Worm (Caenorhabditis elegans) whole organism, L4 larva: ENCODE data around the gene Y39A3B.8.
A peak's percentile ranks its signal among the peaks of the same experiment; 100 is the strongest.

Experiments
- D1046.2 ChIP-seq: fragments of 200-800 bp; sonication (Bioruptor generic); IDR thresholded peaks from 2 replicates; pipeline ENCODE4 v1.3.6; 2022; ENCODE audit warnings: missing genetic modification characterization, missing compliant biosample characterization
- F37D6.2 ChIP-seq: sonication (generic microtip); optimal IDR thresholded peaks from 2 replicates; lab custom pipeline; 2016; ENCODE audit warnings: mild to moderate bottlenecking, missing genetic modification characterization, missing compliant biosample characterization
- F44E2.7 ChIP-seq: fragments of 200-800 bp; sonication (Bioruptor generic); IDR thresholded peaks from 2 replicates; pipeline ENCODE4 v2.1.2; 2022; ENCODE audit warnings: missing genetic modification characterization, missing compliant biosample characterization
- F49E8.2 ChIP-seq: sonication (generic microtip); optimal IDR thresholded peaks from 2 replicates; lab custom pipeline; 2016; ENCODE audit warnings: missing compliant biosample characterization, mild to moderate bottlenecking, missing genetic modification characterization, borderline replicate concordance
- T20F7.1 ChIP-seq: fragments of 200-800 bp; sonication (Bioruptor generic); optimal IDR thresholded peaks from 2 replicates; lab custom pipeline; 2018; ENCODE audit warnings: mild to moderate bottlenecking, missing genetic modification characterization, missing compliant biosample characterization
- Y48G9A.11 ChIP-seq: fragments of 200-800 bp; sonication (Bioruptor generic); IDR thresholded peaks from 2 replicates; pipeline ENCODE4 v1.3.6; 2022; ENCODE audit warnings: missing genetic modification reagents, missing genetic modification characterization, missing compliant biosample characterization
- attf-4 ChIP-seq: sonication (generic microtip); optimal IDR thresholded peaks from 3 replicates; lab custom pipeline; 2017; ENCODE audit warnings: missing biosample characterization, missing genetic modification characterization
- ceh-62 ChIP-seq: sonication (generic microtip); optimal IDR thresholded peaks from 2 replicates; lab custom pipeline; 2017; ENCODE audit warnings: missing biosample characterization, missing genetic modification characterization
- ces-1 ChIP-seq: fragments of 150-350 bp; sonication (generic microtip); optimal IDR thresholded peaks from 4 replicates; lab custom pipeline; 2014; ENCODE audit warnings: missing biosample characterization, missing genetic modification reagents, missing genetic modification characterization
- cey-2 ChIP-seq: sonication (generic microtip); optimal IDR thresholded peaks from 3 replicates; lab custom pipeline; 2017; ENCODE audit warnings: missing genetic modification characterization, mild to moderate bottlenecking, missing compliant biosample characterization, antibody characterized with exemption, borderline replicate concordance; ENCODE audit not compliant: insufficient read depth
- ctbp-1 ChIP-seq: fragments of 200-800 bp; sonication (Bioruptor generic); IDR thresholded peaks from 2 replicates; pipeline ENCODE4 v1.3.6; 2022; ENCODE audit warnings: missing genetic modification reagents, missing genetic modification characterization, missing compliant biosample characterization
- dmd-6 ChIP-seq: fragments of 200-800 bp; sonication (Bioruptor generic); IDR thresholded peaks from 2 replicates; pipeline ENCODE4 v1.3.6; 2022; ENCODE audit warnings: missing genetic modification reagents, missing genetic modification characterization, missing compliant biosample characterization
- dmd-9 ChIP-seq: fragments of 200-800 bp; sonication (Bioruptor generic); IDR thresholded peaks from 2 replicates; pipeline ENCODE4 v1.3.6; 2022; ENCODE audit warnings: missing genetic modification reagents, missing genetic modification characterization, missing compliant biosample characterization
- duxl-1 ChIP-seq: sonication (generic microtip); optimal IDR thresholded peaks from 2 replicates; lab custom pipeline; 2016; ENCODE audit warnings: mild to moderate bottlenecking, missing genetic modification characterization, moderate library complexity, missing compliant biosample characterization; ENCODE audit not compliant: poor library complexity
- dve-1 ChIP-seq: sonication (generic microtip); optimal IDR thresholded peaks from 2 replicates; lab custom pipeline; 2017; ENCODE audit warnings: antibody characterized with exemption, mild to moderate bottlenecking, missing genetic modification characterization, missing compliant biosample characterization; ENCODE audit not compliant: insufficient read depth
- egl-27 ChIP-seq: sonication (generic microtip); optimal IDR thresholded peaks from 3 replicates; lab custom pipeline; 2017; ENCODE audit warnings: missing biosample characterization, missing genetic modification reagents, missing genetic modification characterization
- egl-43 ChIP-seq: fragments of 200-800 bp; sonication (Bioruptor generic); IDR thresholded peaks from 2 replicates; pipeline ENCODE4 v1.3.6; 2022; ENCODE audit warnings: missing genetic modification reagents, missing genetic modification characterization, missing compliant biosample characterization
- fos-1 ChIP-seq: fragments of 150-350 bp; optimal IDR thresholded peaks from 2 replicates; lab custom pipeline; 2014; ENCODE audit warnings: missing biosample characterization, missing genetic modification characterization
- hif-1 ChIP-seq, 2 experiments: sonication (generic microtip); optimal IDR thresholded peaks; 2 replicates each; lab custom pipeline; 2016 to 2017; ENCODE audit warnings: missing compliant biosample characterization in 2 of 2, missing genetic modification characterization in 2 of 2, missing genetic modification reagents in 2 of 2, missing genotype in 2 of 2, mild to moderate bottlenecking in 1 of 2
- hlh-11 ChIP-seq: fragments of 200-800 bp; sonication (Bioruptor generic); optimal IDR thresholded peaks from 2 replicates; lab custom pipeline; 2018; ENCODE audit warnings: mild to moderate bottlenecking, missing genetic modification characterization, missing compliant biosample characterization
- hmg-1.1 ChIP-seq: fragments of 200-800 bp; sonication (Bioruptor generic); IDR thresholded peaks from 2 replicates; pipeline ENCODE4 v1.3.6; 2022; ENCODE audit warnings: missing genetic modification reagents, missing genetic modification characterization, missing compliant biosample characterization
- lin-13 ChIP-seq: fragments of 150-350 bp; optimal IDR thresholded peaks from 2 replicates; lab custom pipeline; 2014; ENCODE audit warnings: missing biosample characterization, missing genetic modification reagents, missing genetic modification characterization
- lin-15B ChIP-seq: fragments of 150-350 bp; sonication (generic microtip); optimal IDR thresholded peaks from 3 replicates; lab custom pipeline; 2014; ENCODE audit warnings: missing biosample characterization, missing genetic modification characterization
- madf-9 ChIP-seq: fragments of 200-800 bp; sonication (Bioruptor generic); conservative IDR thresholded peaks from 2 replicates; pipeline ENCODE4 v1.3.6; 2022; ENCODE audit warnings: missing genetic modification reagents, missing genetic modification characterization, missing compliant biosample characterization
- mdt-29 ChIP-seq: fragments of 200-800 bp; sonication (Bioruptor generic); IDR thresholded peaks from 2 replicates; pipeline ENCODE4 v1.3.6; 2022; ENCODE audit warnings: missing genetic modification reagents, missing genetic modification characterization, missing compliant biosample characterization
- mes-2 ChIP-seq: sonication (generic microtip); optimal IDR thresholded peaks from 2 replicates; lab custom pipeline; 2016; ENCODE audit warnings: missing genotype, mild to moderate bottlenecking, missing genetic modification characterization, missing compliant biosample characterization; ENCODE audit not compliant: poor library complexity, severe bottlenecking
- mxl-2 ChIP-seq: fragments of 200-800 bp; sonication (Bioruptor generic); conservative IDR thresholded peaks from 2 replicates; pipeline ENCODE4 v1.3.6; 2022; ENCODE audit warnings: missing genetic modification reagents, missing genetic modification characterization, missing compliant biosample characterization
- mxl-3 ChIP-seq: fragments of 200-800 bp; sonication (Bioruptor generic); optimal IDR thresholded peaks from 2 replicates; lab custom pipeline; 2018; ENCODE audit warnings: mild to moderate bottlenecking, missing genetic modification characterization, missing compliant biosample characterization
- nhr-10 ChIP-seq: fragments of 150-350 bp; optimal IDR thresholded peaks from 2 replicates; lab custom pipeline; 2014; ENCODE audit warnings: missing biosample characterization, missing genetic modification characterization
- nhr-111 ChIP-seq: fragments of 200-800 bp; sonication (Bioruptor generic); optimal IDR thresholded peaks from 2 replicates; lab custom pipeline; 2018; ENCODE audit warnings: mild to moderate bottlenecking, missing genetic modification characterization, missing compliant biosample characterization
- nhr-25 ChIP-seq: sonication (generic microtip); optimal IDR thresholded peaks from 2 replicates; lab custom pipeline; 2017; ENCODE audit warnings: missing genetic modification characterization, mild to moderate bottlenecking, missing compliant biosample characterization, antibody characterized with exemption, moderate library complexity, borderline replicate concordance; ENCODE audit not compliant: insufficient read depth
- nhr-6 ChIP-seq: fragments of 150-350 bp; optimal IDR thresholded peaks from 2 replicates; lab custom pipeline; 2014; ENCODE audit warnings: missing biosample characterization, missing genetic modification characterization
- nhr-76 ChIP-seq: fragments of 150-350 bp; optimal IDR thresholded peaks from 2 replicates; lab custom pipeline; 2014; ENCODE audit warnings: missing biosample characterization, missing genetic modification characterization
- php-3 ChIP-seq: fragments of 200-800 bp; sonication (Bioruptor generic); IDR thresholded peaks from 2 replicates; pipeline ENCODE4 v1.3.6; 2022; ENCODE audit warnings: missing genetic modification reagents, missing genetic modification characterization, missing compliant biosample characterization
- pqm-1 ChIP-seq: sonication (generic microtip); optimal IDR thresholded peaks from 2 replicates; lab custom pipeline; 2017; ENCODE audit warnings: missing biosample characterization, missing genetic modification characterization
- rbr-2 ChIP-seq: sonication (generic microtip); optimal IDR thresholded peaks from 2 replicates; lab custom pipeline; 2016; ENCODE audit warnings: missing genotype, missing genetic modification characterization, missing compliant biosample characterization
- saeg-2 ChIP-seq: fragments of 200-800 bp; sonication (Bioruptor generic); IDR thresholded peaks from 2 replicates; pipeline ENCODE4 v1.3.6; 2022; ENCODE audit warnings: missing genetic modification reagents, missing genetic modification characterization, missing compliant biosample characterization
- set-16 ChIP-seq: fragments of 200-800 bp; sonication (Bioruptor generic); IDR thresholded peaks from 2 replicates; pipeline ENCODE4 v1.3.6; 2022; ENCODE audit warnings: missing genetic modification reagents, missing genetic modification characterization, missing compliant biosample characterization
- snpc-1.2 ChIP-seq: fragments of 200-800 bp; sonication (Bioruptor generic); IDR thresholded peaks from 2 replicates; pipeline ENCODE4 v1.3.6; 2022; ENCODE audit warnings: missing genetic modification reagents, missing genetic modification characterization, missing compliant biosample characterization
- spr-1 ChIP-seq: sonication (generic microtip); optimal IDR thresholded peaks from 2 replicates; lab custom pipeline; 2016; ENCODE audit warnings: mild to moderate bottlenecking, missing genetic modification characterization, missing compliant biosample characterization
- tag-97 ChIP-seq: fragments of 200-800 bp; sonication (Bioruptor generic); IDR thresholded peaks from 2 replicates; pipeline ENCODE4 v1.3.6; 2022; ENCODE audit warnings: missing genetic modification characterization, missing compliant biosample characterization
- tra-1 ChIP-seq: fragments of 200-800 bp; sonication (Bioruptor generic); IDR thresholded peaks from 2 replicates; pipeline ENCODE4 v1.3.6; 2022; ENCODE audit warnings: missing genetic modification reagents, missing genetic modification characterization, missing compliant biosample characterization
- unc-39 ChIP-seq: sonication (generic microtip); optimal IDR thresholded peaks from 2 replicates; lab custom pipeline; 2017; ENCODE audit warnings: missing biosample characterization, missing genetic modification characterization
- unc-62 ChIP-seq, 3 experiments: fragments of 150-350 bp in 1 of 3; sonication (generic microtip); optimal IDR thresholded peaks in 2 of 3; peaks in 1 of 3; 1 replicate in 1 of 3; 2 replicates in 2 of 3; lab custom pipeline; 2014 to 2017; ENCODE audit warnings: missing biosample characterization in 3 of 3, missing genetic modification characterization in 3 of 3, missing genetic modification reagents in 3 of 3, missing genotype in 1 of 3
- vab-7 ChIP-seq: fragments of 200-800 bp; sonication (Bioruptor generic); IDR thresholded peaks from 2 replicates; pipeline ENCODE4 v1.3.6; 2022; ENCODE audit warnings: missing genetic modification reagents, missing genetic modification characterization, missing compliant biosample characterization
- zag-1 ChIP-seq: fragments of 150-350 bp; optimal IDR thresholded peaks from 2 replicates; lab custom pipeline; 2014; ENCODE audit warnings: missing biosample characterization, missing genetic modification characterization
- zip-11 ChIP-seq: fragments of 200-800 bp; sonication (Bioruptor generic); IDR thresholded peaks from 2 replicates; pipeline ENCODE4 v1.3.6; 2022; ENCODE audit warnings: missing genetic modification characterization, missing compliant biosample characterization

Y39A3B.8 gene

DNA sequence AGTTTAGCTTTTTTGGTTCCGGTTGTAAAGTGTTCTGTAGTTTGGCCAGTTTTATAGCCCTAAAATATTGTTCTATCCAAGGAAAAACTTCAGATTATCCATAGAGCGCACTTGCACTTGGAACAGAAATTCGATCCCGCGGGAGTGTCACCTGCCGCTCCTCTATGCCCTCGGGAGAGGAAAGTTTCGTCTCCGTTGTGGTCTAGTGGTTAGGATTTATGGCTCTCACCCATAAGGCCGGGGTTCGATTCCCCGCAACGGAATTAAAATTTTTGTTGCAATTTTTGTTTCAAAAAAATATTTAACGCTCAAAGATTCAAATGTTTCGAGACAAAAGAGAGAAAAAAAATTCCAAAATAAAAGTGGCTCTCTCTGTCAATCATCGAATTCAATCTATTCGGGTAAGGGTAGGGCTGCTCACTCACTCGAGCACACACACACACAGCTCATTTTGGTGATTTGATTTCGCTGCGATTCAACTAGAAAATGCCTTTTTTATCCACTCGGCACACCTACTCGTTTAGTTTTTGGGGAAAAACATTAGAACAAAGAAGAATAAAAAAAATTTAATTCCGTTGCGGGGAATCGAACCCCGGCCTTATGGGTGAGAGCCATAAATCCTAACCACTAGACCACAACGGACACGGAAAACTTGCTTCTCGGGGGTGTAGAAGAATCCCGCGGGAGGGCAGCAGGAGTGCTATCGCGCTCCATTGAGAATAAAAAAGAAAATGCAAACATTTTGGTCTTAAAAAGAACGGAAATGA lies 44.7 kb downstream of the Y39A3B.8 start (continued):
- TF ChIP-seq F37D6.2, result no peak
- TF ChIP-seq nhr-25 (tag; lab: Kevin White, UChicago), result no peak
- no peak for TF ChIP-seq saeg-2 (GFP tag; lab: Robert Waterston, UW)
- peak; percentile 29 for TF ChIP-seq dmd-6 (GFP tag; lab: Robert Waterston, UW)
- no peak for TF ChIP-seq hif-1 (tag; optimal IDR thresholded peaks at IDR 0.05; lab: Kevin White, UChicago)
- TF ChIP-seq spr-1 (tag; lab: Kevin White, UChicago), result peak; percentile 51
- peak; percentile 57 for TF ChIP-seq duxl-1 (tag; lab: Kevin White, UChicago)
- peak; percentile 34 for TF ChIP-seq dve-1 (tag; lab: Kevin White, UChicago)
- TF ChIP-seq F44E2.7 (GFP tag; lab: Robert Waterston, UW), result no peak
- peak in 1 of 2 experiments; percentile 52 for TF ChIP-seq unc-62 (GFP tag; optimal IDR thresholded peaks at IDR 0.05 in 1 of 2; lab: Kevin White, UChicago)
- TF ChIP-seq unc-62 (tag; optimal IDR thresholded peaks at IDR 0.05; lab: Kevin White, UChicago), result no peak
- TF ChIP-seq set-16, result peak; percentile 21; the same call in 1 of the 2 replicates
- peak; percentile 58 for TF ChIP-seq ctbp-1
- TF ChIP-seq ces-1 (GFP tag; lab: Kevin White, UChicago), result no peak
- TF ChIP-seq mdt-29 (GFP tag; lab: Robert Waterston, UW), result no peak
- peak; percentile 74 for TF ChIP-seq vab-7
- TF ChIP-seq mxl-2 (GFP tag; lab: Robert Waterston, UW), result no peak
- peak; percentile 73 for TF ChIP-seq snpc-1.2 (GFP tag; lab: Robert Waterston, UW)
- TF ChIP-seq egl-43, result peak; percentile 76
- TF ChIP-seq attf-4 (tag; lab: Kevin White, UChicago), result no peak
- no peak for TF ChIP-seq php-3 (GFP tag; lab: Robert Waterston, UW)
- TF ChIP-seq tra-1 (GFP tag; lab: Robert Waterston, UW), result 0 out of 2 replicates have a peak, but pooled peaks have one; percentile 26
- peak; percentile 19; the same call in 1 of the 2 replicates for TF ChIP-seq madf-9 (GFP tag; lab: Robert Waterston, UW)
- TF ChIP-seq zag-1 (tag; lab: Kevin White, UChicago), result no peak
- no peak for TF ChIP-seq unc-39 (tag; lab: Kevin White, UChicago)
- no peak for TF ChIP-seq lin-15B (tag; lab: Kevin White, UChicago)
- no peak for TF ChIP-seq pqm-1
- TF ChIP-seq ceh-62 (tag; lab: Kevin White, UChicago), result no peak
- TF ChIP-seq hlh-11, result no peak
- no peak for TF ChIP-seq mxl-3 (GFP tag; lab: Kevin White, UChicago)
- TF ChIP-seq fos-1 (tag; lab: Kevin White, UChicago), result no peak
- no peak for TF ChIP-seq nhr-111 (GFP tag; lab: Kevin White, UChicago)
- TF ChIP-seq D1046.2, result peak; percentile 77; the same call in 1 of the 2 replicates
- TF ChIP-seq cey-2 (tag; lab: Kevin White, UChicago), result no peak
- no peak for TF ChIP-seq nhr-6 (tag; lab: Kevin White, UChicago)
- no peak for TF ChIP-seq T20F7.1 (GFP tag; lab: Kevin White, UChicago)
- TF ChIP-seq Y48G9A.11, result peak; percentile 29; the same call in 1 of the 2 replicates
- 0 out of 2 replicates have a peak, but pooled peaks have one; percentile 21 for TF ChIP-seq tag-97 (GFP tag; lab: Robert Waterston, UW)
- no peak for TF ChIP-seq dmd-9 (GFP tag; lab: Robert Waterston, UW)
- peak; percentile 42 for TF ChIP-seq hmg-1.1 (GFP tag; lab: Robert Waterston, UW)
- no peak for TF ChIP-seq nhr-10 (tag; lab: Kevin White, UChicago)
- peak; percentile 55 for TF ChIP-seq lin-13 (GFP tag; lab: Kevin White, UChicago)
- no peak for TF ChIP-seq egl-27 (tag; lab: Kevin White, UChicago)
- no peak for TF ChIP-seq nhr-76 (tag; lab: Kevin White, UChicago)
- peak; percentile 70 for TF ChIP-seq mes-2
- TF ChIP-seq zip-11 (GFP tag; lab: Robert Waterston, UW), result no peak
- TF ChIP-seq rbr-2 (tag; lab: Kevin White, UChicago), result peak; percentile 22
- no peak for TF ChIP-seq F49E8.2 (tag; lab: Kevin White, UChicago)
